Fruit fly (Drosophila melanogaster) whole organism, adult: ENCODE results near the gene KaiR1D.
A peak's percentile ranks its signal among the peaks of the same experiment; 100 is the strongest.

Source experiments
- CG11617 ChIP-seq: fragments of 200-800 bp; sonication (Bioruptor generic); optimal IDR thresholded peaks from 2 replicates; lab custom pipeline; 2017; ENCODE audit warnings: mild to moderate bottlenecking, missing biosample characterization, missing genetic modification reagents, missing genetic modification characterization
- CG12768 ChIP-seq: fragments of 200-800 bp; sonication (Bioruptor generic); optimal IDR thresholded peaks from 2 replicates; lab custom pipeline; 2017; ENCODE audit warnings: missing biosample characterization, missing genetic modification characterization, mild to moderate bottlenecking, moderate library complexity, missing genetic modification reagents
- CG14711 ChIP-seq: fragments of 200-800 bp; sonication (Bioruptor generic); optimal IDR thresholded peaks from 2 replicates; lab custom pipeline; 2018; ENCODE audit warnings: missing biosample characterization, mild to moderate bottlenecking, missing genetic modification characterization, moderate library complexity
- CG1620 ChIP-seq: fragments of 200-800 bp; sonication (Bioruptor generic); optimal IDR thresholded peaks from 2 replicates; lab custom pipeline; 2016; ENCODE audit warnings: missing biosample characterization, missing genetic modification characterization
- CG33017 ChIP-seq: fragments of 200-800 bp; sonication (Bioruptor generic); optimal IDR thresholded peaks from 2 replicates; lab custom pipeline; 2018; ENCODE audit warnings: missing biosample characterization, mild to moderate bottlenecking, missing genetic modification characterization, moderate library complexity
- CG5204 ChIP-seq: fragments of 200-800 bp; sonication (Bioruptor generic); optimal IDR thresholded peaks from 2 replicates; lab custom pipeline; 2016; ENCODE audit warnings: missing biosample characterization, missing genetic modification characterization
- CG7045 ChIP-seq: fragments of 200-800 bp; sonication (Bioruptor generic); optimal IDR thresholded peaks from 2 replicates; lab custom pipeline; 2017; ENCODE audit warnings: missing biosample characterization, mild to moderate bottlenecking, missing genetic modification characterization
- CG7101 ChIP-seq: fragments of 200-800 bp; sonication (Bioruptor generic); optimal IDR thresholded peaks from 2 replicates; lab custom pipeline; 2018; ENCODE audit warnings: missing biosample characterization, mild to moderate bottlenecking, missing genetic modification characterization, moderate library complexity
- Clk ChIP-seq: fragments of 200-800 bp; sonication (Bioruptor generic); optimal IDR thresholded peaks from 2 replicates; lab custom pipeline; 2017; ENCODE audit warnings: missing biosample characterization, missing genetic modification characterization
- Crg-1 ChIP-seq: fragments of 200-800 bp; sonication (Bioruptor generic); optimal IDR thresholded peaks from 2 replicates; lab custom pipeline; 2016; ENCODE audit warnings: missing biosample characterization, missing genetic modification characterization
- Hr96 ChIP-seq: fragments of 200-800 bp; sonication (Bioruptor generic); optimal IDR thresholded peaks from 2 replicates; lab custom pipeline; 2016; ENCODE audit warnings: missing biosample characterization, missing genetic modification characterization
- Mnt ChIP-seq: fragments of 200-800 bp; sonication (Bioruptor generic); optimal IDR thresholded peaks from 2 replicates; lab custom pipeline; 2016; ENCODE audit warnings: missing biosample characterization, mild to moderate bottlenecking, missing genetic modification characterization
- bab1 ChIP-seq: fragments of 200-800 bp; sonication (Bioruptor generic); optimal IDR thresholded peaks from 3 replicates; lab custom pipeline; 2019; ENCODE audit warnings: missing biosample characterization, mild to moderate bottlenecking, missing genetic modification characterization, moderate library complexity
- cic ChIP-seq: fragments of 200-800 bp; sonication (Bioruptor generic); optimal IDR thresholded peaks from 2 replicates; lab custom pipeline; 2017; ENCODE audit warnings: missing biosample characterization, mild to moderate bottlenecking, missing genetic modification characterization, moderate library complexity
- cnc ChIP-seq, 2 experiments: fragments of >200 bp; optimal IDR thresholded peaks; 2 replicates each; lab custom pipeline; 2017
- kay ChIP-seq: fragments of 200-800 bp; sonication (Bioruptor generic); peaks from one replicate; lab custom pipeline; 2016; ENCODE audit warnings: missing biosample characterization, missing genetic modification characterization, borderline replicate concordance
- ovo ChIP-seq: fragments of 200-800 bp; sonication (Bioruptor generic); optimal IDR thresholded peaks from 2 replicates; lab custom pipeline; 2016; ENCODE audit warnings: missing biosample characterization, missing genetic modification characterization
- pad ChIP-seq: fragments of 200-800 bp; sonication (Bioruptor generic); optimal IDR thresholded peaks from 3 replicates; lab custom pipeline; 2017; ENCODE audit warnings: missing biosample characterization, missing genetic modification characterization, mild to moderate bottlenecking, moderate library complexity, missing genetic modification reagents
- tj ChIP-seq: fragments of 200-800 bp; sonication (Bioruptor generic); optimal IDR thresholded peaks from 3 replicates; lab custom pipeline; 2017; ENCODE audit warnings: missing biosample characterization, mild to moderate bottlenecking, missing genetic modification characterization, moderate library complexity
- toe ChIP-seq: fragments of 200-800 bp; sonication (Bioruptor generic); optimal IDR thresholded peaks from 2 replicates; lab custom pipeline; 2016; ENCODE audit warnings: missing biosample characterization, missing genetic modification characterization

KaiR1D gene

DNA sequence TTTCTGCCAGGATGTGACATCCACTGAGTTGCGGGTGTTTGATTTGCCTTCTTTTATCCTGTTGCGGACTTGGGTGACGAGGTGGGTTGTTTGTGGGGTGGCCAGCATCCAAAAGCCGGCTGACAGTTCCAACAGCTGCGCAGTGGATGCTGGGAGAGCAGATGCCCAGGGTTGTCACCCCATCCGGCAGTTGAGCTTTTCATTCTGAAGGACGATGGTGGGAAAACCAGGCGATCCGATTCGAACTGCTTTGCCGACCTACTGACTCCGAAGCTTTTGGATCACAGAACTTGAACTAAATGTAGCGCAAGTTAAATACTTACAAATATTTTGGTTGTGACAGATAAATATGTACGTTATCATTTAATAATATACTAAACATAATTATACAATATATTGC lies at the start of gene KaiR1D:
Gene KaiR1D, minus strand, starts transcription at position 28 of the 400 bp plus-strand sequence.
- TF ChIP-seq CG14711 (tag; lab: Kevin White, UChicago) (peak; percentile 27), CG7045 (GFP tag; lab: Kevin White, UChicago) (no peak), CG12768 (GFP tag; lab: Kevin White, UChicago) (no peak), CG5204 (GFP tag; lab: Kevin White, UChicago) (no peak), pad (GFP tag; lab: Kevin White, UChicago) (no peak), tj (no peak), CG7101 (tag; lab: Kevin White, UChicago) (no peak)

DNA sequence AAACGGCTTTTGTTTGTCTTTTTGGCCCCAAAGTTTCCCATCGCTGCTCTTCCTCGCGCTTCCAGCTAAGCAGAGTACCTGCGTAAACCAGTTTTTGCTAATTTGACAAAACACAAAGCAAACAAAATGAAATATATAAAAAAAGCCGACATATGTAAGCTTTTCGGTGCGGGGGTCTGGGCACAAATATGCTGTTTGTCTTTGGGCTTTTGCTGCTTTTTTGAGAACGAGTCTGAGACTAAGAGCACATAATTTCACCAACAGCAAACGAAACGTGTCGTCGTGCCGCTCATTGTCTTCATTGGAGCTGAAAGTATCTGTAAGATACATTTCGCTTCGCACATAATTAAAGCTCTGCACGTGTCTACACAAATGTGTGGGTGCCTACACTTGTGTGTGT lies 49.8 kb upstream of the KaiR1D start:
- TF ChIP-seq kay (GFP tag; lab: Kevin White, UChicago) = peak; percentile 17
- no peak for TF ChIP-seq CG5204 (GFP tag; lab: Kevin White, UChicago)
- no peak for TF ChIP-seq cnc (optimal IDR thresholded peaks at IDR 0.05; lab: Kevin White, UChicago)
- TF ChIP-seq tj = peak; percentile 55
- TF ChIP-seq CG14711 (tag; lab: Kevin White, UChicago) = no peak

DNA sequence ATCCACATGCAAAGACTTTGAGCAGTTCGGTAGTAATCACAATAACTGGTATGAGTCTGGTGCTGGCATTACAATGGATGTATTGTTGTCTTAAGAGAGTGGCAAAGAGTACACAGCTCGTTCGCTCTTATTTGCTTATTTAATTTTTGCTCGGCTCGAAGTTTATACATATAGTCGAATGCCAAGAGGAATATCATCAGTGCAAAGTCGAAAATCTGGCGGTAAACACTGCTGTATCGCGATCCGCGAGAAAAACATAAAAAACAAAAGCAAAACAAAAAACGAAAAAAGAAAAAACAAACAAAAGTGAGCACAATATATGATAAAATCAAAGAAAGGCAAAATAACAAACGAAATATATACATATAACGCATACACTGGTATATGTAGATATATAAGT lies 48.1 kb upstream of the KaiR1D start, which contains the start of gene hdly:
Gene hdly, plus strand, starts transcription at position 194 of the 400 bp plus-strand sequence.
- TF ChIP-seq CG12768 (GFP tag; lab: Kevin White, UChicago) (peak; percentile 91), CG1620 (GFP tag; lab: Kevin White, UChicago) (peak; percentile 66), bab1 (GFP tag; lab: Kevin White, UChicago) (no peak), CG11617 (GFP tag; lab: Kevin White, UChicago) (peak; percentile 91), Hr96 (peak; percentile 94), CG7101 (tag; lab: Kevin White, UChicago) (peak; percentile 53), CG5204 (GFP tag; lab: Kevin White, UChicago) (peak; percentile 84), kay (GFP tag; lab: Kevin White, UChicago) (peak; percentile 99), ovo (GFP tag; lab: Kevin White, UChicago) (peak; percentile 53), cic (GFP tag; lab: Kevin White, UChicago) (peak; percentile 58), Mnt (peak; percentile 45), Clk (GFP tag; lab: Kevin White, UChicago) (peak; percentile 25), CG14711 (tag; lab: Kevin White, UChicago) (peak; percentile 34), tj (peak; percentile 82), toe (GFP tag; lab: Kevin White, UChicago) (peak; percentile 95), CG7045 (GFP tag; lab: Kevin White, UChicago) (peak; percentile 83), cnc (optimal IDR thresholded peaks at IDR 0.05; lab: Kevin White, UChicago) (no peak), Crg-1 (peak; percentile 31), CG33017 (peak; percentile 75), pad (GFP tag; lab: Kevin White, UChicago) (peak; percentile 25)

DNA sequence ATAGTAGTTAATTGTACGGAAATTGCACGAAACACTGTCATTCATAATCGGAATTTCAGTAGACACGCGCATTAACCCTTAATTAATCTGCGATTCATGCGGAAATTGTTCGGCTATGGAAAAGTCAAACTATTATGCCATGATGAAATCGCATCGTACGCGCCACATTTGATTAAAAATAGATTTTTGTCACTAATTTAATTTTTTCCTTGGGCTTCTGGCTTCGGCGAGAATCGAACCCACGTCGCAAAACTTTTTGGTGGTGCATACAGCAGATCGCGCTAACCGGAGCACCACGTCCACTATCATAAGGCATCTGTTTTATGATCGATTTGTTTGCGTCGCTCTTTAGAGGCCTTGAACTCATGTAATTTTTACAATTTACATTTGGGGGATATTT lies 46.7 kb upstream of the KaiR1D start:
- peak; percentile 55 for TF ChIP-seq cic (GFP tag; lab: Kevin White, UChicago)
- no peak for TF ChIP-seq CG7045 (GFP tag; lab: Kevin White, UChicago)
- TF ChIP-seq kay (GFP tag; lab: Kevin White, UChicago) = peak; percentile 52

DNA sequence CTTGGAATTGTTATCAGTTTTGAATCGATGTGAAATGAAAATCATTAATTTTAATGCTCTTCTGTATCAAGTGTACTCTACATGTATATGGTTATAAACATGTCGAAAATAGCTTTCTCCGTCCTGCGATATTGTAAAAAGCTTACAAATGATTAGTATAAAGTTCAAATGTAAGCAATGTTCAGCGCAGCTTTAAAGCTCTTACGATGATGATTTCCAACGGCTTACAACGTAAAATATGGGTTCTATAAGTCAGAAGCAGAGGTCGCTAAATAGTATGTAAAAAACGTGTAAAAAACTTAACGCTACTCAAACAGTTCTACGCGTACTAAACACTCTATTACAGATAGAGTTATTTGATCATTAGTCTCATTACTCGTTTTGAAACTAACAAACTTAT lies 42.6 kb upstream of the KaiR1D start:
- no peak for TF ChIP-seq cic (GFP tag; lab: Kevin White, UChicago)
- no peak for TF ChIP-seq ovo (GFP tag; lab: Kevin White, UChicago)
- TF ChIP-seq bab1 (GFP tag; lab: Kevin White, UChicago) = peak; percentile 2
- TF ChIP-seq Mnt = no peak
- TF ChIP-seq CG5204 (GFP tag; lab: Kevin White, UChicago) = no peak

DNA sequence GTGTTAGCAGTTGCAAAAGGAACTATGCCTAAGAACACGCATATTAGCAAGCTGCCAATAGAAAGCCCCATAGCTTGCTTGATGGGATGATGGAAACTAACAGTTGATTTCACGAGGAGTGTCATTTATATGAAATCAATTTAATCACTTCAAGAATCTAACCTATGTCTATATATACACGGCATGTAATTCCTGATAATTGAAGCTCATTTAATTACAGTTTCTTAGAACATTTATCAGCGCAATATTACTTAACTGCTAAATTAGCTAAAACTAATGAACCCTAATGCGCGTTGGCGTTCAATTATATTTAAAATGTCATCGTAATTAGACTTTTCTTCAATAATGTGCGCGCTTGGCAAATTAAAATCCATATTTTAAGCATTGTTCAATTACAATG lies 39.4 kb upstream of the KaiR1D start, which contains the start of gene TotX:
Gene TotX, minus strand, starts transcription at position 101 of the 400 bp plus-strand sequence.
- TF ChIP-seq Hr96 = no peak
- TF ChIP-seq CG11617 (GFP tag; lab: Kevin White, UChicago) = no peak
- TF ChIP-seq cic (GFP tag; lab: Kevin White, UChicago) = no peak
- no peak for TF ChIP-seq Crg-1
- no peak for TF ChIP-seq kay (GFP tag; lab: Kevin White, UChicago)
- no peak for TF ChIP-seq cnc (optimal IDR thresholded peaks at IDR 0.05; lab: Kevin White, UChicago)

DNA sequence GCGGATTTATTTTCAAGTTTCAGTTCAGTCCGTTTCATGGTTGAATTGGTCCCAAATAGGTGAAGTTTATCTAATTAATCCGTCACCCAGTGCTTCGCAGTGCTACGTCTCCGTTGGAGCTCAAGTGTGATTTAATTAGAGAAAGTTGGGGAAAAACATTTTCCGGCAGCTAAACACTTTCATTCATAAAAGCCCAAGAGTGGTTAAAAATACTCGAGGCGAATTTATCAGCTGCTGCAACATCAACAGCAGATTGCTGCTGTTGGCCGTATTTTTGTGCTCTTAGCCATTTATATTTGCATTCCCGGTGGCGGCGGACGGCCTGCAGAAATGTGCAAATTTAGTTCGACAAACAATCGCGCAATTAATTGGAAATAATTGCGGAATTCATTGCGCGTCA lies 35.6 kb upstream of the KaiR1D start, which contains the start of gene Grik:
Gene Grik, plus strand, starts transcription at position 301 of the 400 bp plus-strand sequence.
- TF ChIP-seq CG11617 (GFP tag; lab: Kevin White, UChicago) (no peak), toe (GFP tag; lab: Kevin White, UChicago) (no peak), Crg-1 (no peak)

DNA sequence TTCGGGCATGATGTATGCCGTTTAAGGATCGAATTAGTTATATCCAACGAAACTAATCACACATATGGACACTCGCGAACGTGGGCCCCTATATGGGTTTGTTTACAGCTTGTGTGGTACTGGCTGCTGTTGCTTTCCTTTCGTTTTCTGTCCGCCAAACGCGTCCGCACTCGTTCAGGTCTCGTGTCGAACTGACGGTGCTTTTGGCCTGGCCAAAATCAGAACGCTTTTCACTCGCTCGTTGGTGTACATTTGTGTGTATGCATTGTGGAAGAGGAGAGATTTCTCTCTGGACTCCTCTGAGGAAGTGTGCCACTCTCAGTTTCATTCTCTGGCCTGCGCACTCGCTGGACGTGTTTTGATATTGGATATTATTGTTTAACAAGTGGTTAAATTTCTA lies 31.1 kb upstream of the KaiR1D start, which contains the start of gene Ktl:
Gene Ktl, minus strand, starts transcription at position 193 of the 400 bp plus-strand sequence.
- no peak for TF ChIP-seq tj
- TF ChIP-seq CG11617 (GFP tag; lab: Kevin White, UChicago) = no peak
- no peak for TF ChIP-seq Hr96
- no peak for TF ChIP-seq CG14711 (tag; lab: Kevin White, UChicago)
- TF ChIP-seq CG33017 = no peak
- no peak for TF ChIP-seq CG1620 (GFP tag; lab: Kevin White, UChicago)
- TF ChIP-seq Clk (GFP tag; lab: Kevin White, UChicago) = no peak
- TF ChIP-seq bab1 (GFP tag; lab: Kevin White, UChicago) = no peak
- TF ChIP-seq Crg-1 = no peak
- TF ChIP-seq Mnt = no peak
- TF ChIP-seq CG5204 (GFP tag; lab: Kevin White, UChicago) = no peak
- no peak for TF ChIP-seq CG12768 (GFP tag; lab: Kevin White, UChicago)
- TF ChIP-seq CG7101 (tag; lab: Kevin White, UChicago) = no peak
- no peak for TF ChIP-seq cic (GFP tag; lab: Kevin White, UChicago)
- no peak for TF ChIP-seq cnc (optimal IDR thresholded peaks at IDR 0.05; lab: Kevin White, UChicago)
- TF ChIP-seq pad (GFP tag; lab: Kevin White, UChicago) = no peak
- TF ChIP-seq kay (GFP tag; lab: Kevin White, UChicago) = no peak
- no peak for TF ChIP-seq toe (GFP tag; lab: Kevin White, UChicago)
- TF ChIP-seq ovo (GFP tag; lab: Kevin White, UChicago) = no peak
